Worm (Caenorhabditis elegans): ENCODE results near the gene F41G4.13.

ce11 chrX:16871355-16871754 lies 36.8 kb upstream of the F41G4.13 start:
- no peak for TF ChIP-seq cog-1 (tag; optimal IDR thresholded peaks at IDR 0.05)
- no peak for TF ChIP-seq T22C8.4 (GFP tag; IDR thresholded peaks at IDR 0.05)
- TF ChIP-seq klf-2 (GFP tag; conservative IDR thresholded peaks at IDR 0.05): no peak
- TF ChIP-seq tab-1 (GFP tag; IDR thresholded peaks at IDR 0.05): no peak
- TF ChIP-seq ref-1 (GFP tag; conservative IDR thresholded peaks at IDR 0.05): no peak
- TF ChIP-seq flt-1 (GFP tag; IDR thresholded peaks at IDR 0.05): no peak
- TF ChIP-seq med-1 (GFP tag; optimal IDR thresholded peaks at IDR 0.05; ENCODE audit: insufficient read depth): no peak
- TF ChIP-seq ztf-29 (GFP tag; IDR thresholded peaks at IDR 0.05): no peak
- TF ChIP-seq ztf-23 (GFP tag; IDR thresholded peaks at IDR 0.05): no peak
